Worm (Caenorhabditis elegans) whole organism, young adult: ENCODE measurements around the gene nlp-1.

Source experiments
- F23B12.7 ChIP-seq: sonication (generic microtip); optimal IDR thresholded peaks from 2 replicates; lab custom pipeline; 2017; ENCODE audit warnings: missing genetic modification characterization, mild to moderate bottlenecking, missing compliant biosample characterization, antibody characterized with exemption, moderate library complexity; ENCODE audit not compliant: insufficient read depth
- F52B5.7 ChIP-seq: sonication (generic microtip); optimal IDR thresholded peaks from 2 replicates; lab custom pipeline; 2016; ENCODE audit warnings: mild to moderate bottlenecking, missing genetic modification characterization, missing compliant biosample characterization
- K12H6.12 ChIP-seq: fragments of 200-800 bp; sonication (Bioruptor generic); optimal IDR thresholded peaks from 2 replicates; lab custom pipeline; 2018; ENCODE audit warnings: mild to moderate bottlenecking, missing genetic modification characterization, missing compliant biosample characterization
- attf-3 ChIP-seq: fragments of 200-800 bp; sonication (Bioruptor generic); conservative IDR thresholded peaks from 2 replicates; pipeline ENCODE4 v1.3.6; 2022; ENCODE audit warnings: missing genetic modification reagents, missing genetic modification characterization, missing compliant biosample characterization
- bed-1 ChIP-seq: fragments of 200-800 bp; sonication (Bioruptor generic); IDR thresholded peaks from 2 replicates; pipeline ENCODE4 v1.3.6; 2022; ENCODE audit warnings: missing genetic modification reagents, missing genetic modification characterization, missing compliant biosample characterization
- cebp-1 ChIP-seq, 2 experiments: fragments of 200-800 bp in 1 of 2; sonication (Bioruptor generic) in 1 of 2; sonication (generic microtip) in 1 of 2; IDR thresholded peaks in 1 of 2; optimal IDR thresholded peaks in 1 of 2; 2 replicates each; pipeline versions ENCODE4 v1.3.6 to Lab custom; 2017 to 2022; ENCODE audit warnings: missing compliant biosample characterization in 2 of 2, missing genetic modification characterization in 2 of 2, mild to moderate bottlenecking in 1 of 2, missing genetic modification reagents in 1 of 2, moderate library complexity in 1 of 2
- ceh-100 ChIP-seq: fragments of 200-800 bp; sonication (Bioruptor generic); IDR thresholded peaks from 2 replicates; pipeline ENCODE4 v1.3.6; 2022; ENCODE audit warnings: missing genetic modification reagents, missing genetic modification characterization, missing compliant biosample characterization
- ceh-58 ChIP-seq: fragments of 200-800 bp; sonication (Bioruptor generic); IDR thresholded peaks from 2 replicates; pipeline ENCODE4 v1.3.6; 2022; ENCODE audit warnings: missing genetic modification characterization, missing compliant biosample characterization
- chd-7 ChIP-seq: sonication (generic microtip); optimal IDR thresholded peaks from 2 replicates; lab custom pipeline; 2016; ENCODE audit warnings: mild to moderate bottlenecking, missing genetic modification characterization, moderate library complexity, missing compliant biosample characterization
- die-1 ChIP-seq: sonication (generic microtip); optimal IDR thresholded peaks from 2 replicates; lab custom pipeline; 2016; ENCODE audit warnings: missing genotype, mild to moderate bottlenecking, missing genetic modification characterization, missing compliant biosample characterization
- dpff-1 ChIP-seq: sonication (generic microtip); optimal IDR thresholded peaks from 2 replicates; lab custom pipeline; 2017; ENCODE audit warnings: mild to moderate bottlenecking, missing genetic modification characterization, missing compliant biosample characterization
- dpl-1 ChIP-seq: fragments of 150-350 bp; optimal IDR thresholded peaks from 2 replicates; lab custom pipeline; 2014; ENCODE audit warnings: missing biosample characterization, missing genetic modification reagents, missing genetic modification characterization
- egl-18 ChIP-seq: fragments of 200-800 bp; sonication (Bioruptor generic); IDR thresholded peaks from 2 replicates; pipeline ENCODE4 v1.3.6; 2022; ENCODE audit warnings: missing genetic modification reagents, missing genetic modification characterization, missing compliant biosample characterization
- egrh-3 ChIP-seq: fragments of 200-800 bp; sonication (Bioruptor generic); IDR thresholded peaks from 2 replicates; pipeline ENCODE4 v1.3.6; 2022; ENCODE audit warnings: missing genetic modification reagents, missing genetic modification characterization, missing compliant biosample characterization
- fkh-3 ChIP-seq: sonication (generic microtip); optimal IDR thresholded peaks from 2 replicates; lab custom pipeline; 2016; ENCODE audit warnings: mild to moderate bottlenecking, missing genetic modification characterization, missing compliant biosample characterization
- gei-17 ChIP-seq: fragments of 200-800 bp; sonication (Bioruptor generic); optimal IDR thresholded peaks from 2 replicates; lab custom pipeline; 2018; ENCODE audit warnings: mild to moderate bottlenecking, missing genetic modification characterization, missing compliant biosample characterization
- him-1 ChIP-seq: sonication (generic microtip); optimal IDR thresholded peaks from 2 replicates; lab custom pipeline; 2016; ENCODE audit warnings: missing genotype, missing genetic modification reagents, missing genetic modification characterization, missing compliant biosample characterization
- hmg-1.2 ChIP-seq: fragments of 200-800 bp; sonication (Bioruptor generic); IDR thresholded peaks from 2 replicates; pipeline ENCODE4 v1.3.6; 2022; ENCODE audit warnings: missing genetic modification reagents, missing genetic modification characterization, missing compliant biosample characterization
- lin-40 ChIP-seq: sonication (generic microtip); optimal IDR thresholded peaks from 2 replicates; lab custom pipeline; 2016; ENCODE audit warnings: missing genetic modification characterization, mild to moderate bottlenecking, missing compliant biosample characterization, missing genotype, missing genetic modification reagents
- lin-54 ChIP-seq: fragments of 200-800 bp; sonication (Bioruptor generic); optimal IDR thresholded peaks from 2 replicates; lab custom pipeline; 2018; ENCODE audit warnings: mild to moderate bottlenecking, missing genetic modification characterization, missing compliant biosample characterization
- madf-10 ChIP-seq: sonication (generic microtip); optimal IDR thresholded peaks from 2 replicates; lab custom pipeline; 2016; ENCODE audit warnings: mild to moderate bottlenecking, missing genetic modification characterization, missing compliant biosample characterization
- madf-3 ChIP-seq: fragments of 200-800 bp; sonication (Bioruptor generic); IDR thresholded peaks from 2 replicates; pipeline ENCODE4 v1.3.6; 2022; ENCODE audit warnings: missing genetic modification reagents, missing genetic modification characterization, missing compliant biosample characterization
- madf-8 ChIP-seq: fragments of 200-800 bp; sonication (Bioruptor generic); conservative IDR thresholded peaks from 2 replicates; pipeline ENCODE4 v1.3.6; 2022; ENCODE audit warnings: missing genetic modification reagents, missing genetic modification characterization, missing compliant biosample characterization
- mxl-1 ChIP-seq: sonication (generic microtip); optimal IDR thresholded peaks from 2 replicates; lab custom pipeline; 2016; ENCODE audit warnings: missing genetic modification characterization, missing compliant biosample characterization
- nfya-2 ChIP-seq: fragments of 200-800 bp; sonication (Bioruptor generic); IDR thresholded peaks from 2 replicates; pipeline ENCODE4 v1.3.6; 2022; ENCODE audit warnings: missing genetic modification reagents, missing genetic modification characterization, missing compliant biosample characterization
- nfyb-1 ChIP-seq: fragments of 200-800 bp; sonication (Bioruptor generic); IDR thresholded peaks from 2 replicates; pipeline ENCODE4 v1.3.6; 2022; ENCODE audit warnings: missing genetic modification reagents, missing genetic modification characterization, missing compliant biosample characterization
- pbrm-1 ChIP-seq: fragments of 200-800 bp; sonication (Bioruptor generic); IDR thresholded peaks from 2 replicates; pipeline ENCODE4 v1.3.6; 2022; ENCODE audit warnings: missing genetic modification reagents, missing genetic modification characterization, missing compliant biosample characterization
- sptf-2 ChIP-seq: fragments of 200-800 bp; sonication (Bioruptor generic); optimal IDR thresholded peaks from 2 replicates; lab custom pipeline; 2018; ENCODE audit warnings: mild to moderate bottlenecking, missing genetic modification characterization, missing compliant biosample characterization
- zfh-2 ChIP-seq: fragments of 200-800 bp; sonication (Bioruptor generic); conservative IDR thresholded peaks from 2 replicates; pipeline ENCODE4 v1.3.6; 2022; ENCODE audit warnings: missing genetic modification reagents, missing genetic modification characterization, missing compliant biosample characterization
- zim-3 ChIP-seq: sonication (generic microtip); optimal IDR thresholded peaks from 2 replicates; lab custom pipeline; 2017; ENCODE audit warnings: mild to moderate bottlenecking, missing genetic modification characterization, moderate library complexity, missing compliant biosample characterization

Gene nlp-1

DNA sequence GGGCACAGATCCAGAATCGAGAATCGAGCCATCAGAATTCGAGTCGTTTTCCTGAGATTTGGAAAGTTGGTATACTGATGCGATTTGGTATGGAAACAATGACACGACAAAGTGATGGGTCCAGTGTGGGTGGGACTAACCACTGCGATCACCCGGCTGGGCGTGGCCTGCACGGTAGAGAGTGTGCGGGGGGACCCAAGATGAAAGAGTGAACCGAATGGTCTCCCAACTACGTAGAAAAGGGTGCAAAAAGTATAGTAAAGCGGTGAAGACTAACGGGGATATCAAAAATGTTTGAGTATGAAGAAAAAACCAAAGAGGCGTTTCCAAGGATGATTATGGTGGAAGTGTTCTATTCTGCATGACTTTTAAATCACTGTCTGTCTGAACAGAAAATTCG is 14.8 kb downstream of the nlp-1 start, which contains the start of gene fkh-2:
Gene fkh-2 (minus strand): TSS at position 101 of the 400 bp plus-strand sequence.
- TF ChIP-seq chd-7 (tag; lab: Kevin White, UChicago) = no peak
- no peak for TF ChIP-seq him-1 (tag; lab: Kevin White, UChicago)
- TF ChIP-seq gei-17 (GFP tag; lab: Kevin White, UChicago) = no peak
- no peak for TF ChIP-seq dpff-1
- TF ChIP-seq egl-18 (GFP tag; lab: Robert Waterston, UW) = no peak
- TF ChIP-seq madf-3 (GFP tag; lab: Robert Waterston, UW) = no peak
- no peak for TF ChIP-seq zim-3 (tag; lab: Kevin White, UChicago)
- no peak for TF ChIP-seq zfh-2 (GFP tag; lab: Robert Waterston, UW)
- TF ChIP-seq F52B5.7 (tag; lab: Kevin White, UChicago) = no peak
- TF ChIP-seq die-1 = no peak
- TF ChIP-seq mxl-1 (tag; lab: Kevin White, UChicago) = no peak
- TF ChIP-seq attf-3 (GFP tag; lab: Robert Waterston, UW) = no peak
- no peak for TF ChIP-seq dpl-1
- no peak for TF ChIP-seq K12H6.12 (tag; lab: Kevin White, UChicago)
- no peak for TF ChIP-seq madf-8 (GFP tag; lab: Robert Waterston, UW)
- no peak for TF ChIP-seq cebp-1 (GFP tag; IDR thresholded peaks at IDR 0.05; lab: Robert Waterston, UW)
- no peak for TF ChIP-seq cebp-1 (tag; optimal IDR thresholded peaks at IDR 0.05; lab: Kevin White, UChicago)
- TF ChIP-seq lin-54 (GFP tag; lab: Kevin White, UChicago) = no peak
- TF ChIP-seq, all 124 proteins: peak for 0

DNA sequence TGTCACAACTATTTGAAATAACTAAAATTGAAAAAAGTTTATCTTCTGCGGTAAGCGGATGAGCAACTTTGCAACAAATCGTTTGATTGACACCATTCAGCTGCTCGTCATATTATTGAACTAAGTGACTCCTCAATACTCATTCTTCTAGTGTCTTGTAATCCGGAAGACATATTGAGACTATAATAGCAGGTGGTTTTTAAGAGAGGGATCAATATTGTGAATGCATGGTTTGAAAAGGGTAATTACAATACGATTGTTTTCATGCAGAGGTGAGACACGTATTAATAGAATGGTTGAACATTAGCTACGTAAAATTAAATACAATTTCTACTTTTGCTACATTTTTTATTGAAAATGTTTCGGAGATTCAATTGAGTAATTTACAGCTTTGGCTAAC is 15.8 kb downstream of the nlp-1 start:
- no peak for TF ChIP-seq nfyb-1 (GFP tag; lab: Robert Waterston, UW)
- no peak for TF ChIP-seq pbrm-1 (GFP tag; lab: Robert Waterston, UW)
- TF ChIP-seq F23B12.7 (tag; lab: Kevin White, UChicago) = no peak
- TF ChIP-seq, all 124 proteins: peak for 0

DNA sequence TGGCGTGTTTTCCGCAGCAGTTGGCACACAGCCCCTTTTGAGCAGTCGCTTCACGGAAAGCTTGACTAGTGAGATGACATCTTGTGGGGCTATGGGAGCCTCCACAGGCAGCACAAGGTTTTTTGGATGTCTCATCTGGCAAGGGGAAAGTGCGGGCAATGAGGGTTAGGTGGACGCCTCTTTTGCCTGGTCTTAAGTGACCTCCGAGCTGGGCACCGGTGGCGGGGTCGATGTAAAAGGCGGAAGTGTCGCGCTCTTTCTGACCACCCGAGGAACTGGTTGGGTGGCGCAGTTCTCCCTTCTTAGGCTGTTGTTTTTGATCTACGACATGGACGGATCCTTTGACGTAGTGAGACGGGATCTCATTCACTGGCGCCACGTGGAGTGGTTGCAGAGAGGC is 24.0 kb downstream of the nlp-1 start:
- TF ChIP-seq egrh-3 = no peak
- no peak for TF ChIP-seq ceh-100 (GFP tag; lab: Robert Waterston, UW)
- TF ChIP-seq zfh-2 (GFP tag; lab: Robert Waterston, UW) = peak; percentile 67
- TF ChIP-seq madf-10 = no peak

DNA sequence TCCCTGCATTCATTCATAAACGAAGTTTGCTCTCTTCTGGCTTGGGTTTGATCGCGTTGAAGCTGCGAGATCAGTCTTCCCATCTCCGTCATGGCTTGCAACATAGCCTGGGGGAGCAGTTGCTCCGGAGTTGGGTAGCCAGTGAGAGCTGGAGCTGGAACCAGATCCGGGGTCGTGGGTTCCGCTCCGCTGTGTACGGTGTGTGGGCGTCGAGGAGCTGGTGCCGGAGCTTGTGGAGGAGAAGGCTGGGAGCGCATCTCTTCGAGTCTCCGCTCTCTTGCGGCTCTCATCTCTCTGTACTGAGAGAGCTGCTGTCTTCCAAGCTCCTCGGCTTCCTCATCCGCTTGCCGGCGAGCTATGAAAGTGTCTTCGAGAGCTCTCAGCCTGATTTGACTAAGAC is 25.1 kb downstream of the nlp-1 start:
- peak; percentile 82 for TF ChIP-seq egrh-3
- TF ChIP-seq zfh-2 (GFP tag; lab: Robert Waterston, UW) = peak; percentile 69; the same call in 1 of the 2 replicates
- no peak for TF ChIP-seq lin-40 (tag; lab: Kevin White, UChicago)
- TF ChIP-seq hmg-1.2 (GFP tag; lab: Robert Waterston, UW) = no peak
- 0 out of 2 replicates have a peak, but pooled peaks have one; percentile 8 for TF ChIP-seq nfyb-1 (GFP tag; lab: Robert Waterston, UW)
- peak; percentile 15 for TF ChIP-seq fkh-3 (tag; lab: Kevin White, UChicago)
- TF ChIP-seq sptf-2 = no peak
- no peak for TF ChIP-seq ceh-58 (GFP tag; lab: Robert Waterston, UW)

DNA sequence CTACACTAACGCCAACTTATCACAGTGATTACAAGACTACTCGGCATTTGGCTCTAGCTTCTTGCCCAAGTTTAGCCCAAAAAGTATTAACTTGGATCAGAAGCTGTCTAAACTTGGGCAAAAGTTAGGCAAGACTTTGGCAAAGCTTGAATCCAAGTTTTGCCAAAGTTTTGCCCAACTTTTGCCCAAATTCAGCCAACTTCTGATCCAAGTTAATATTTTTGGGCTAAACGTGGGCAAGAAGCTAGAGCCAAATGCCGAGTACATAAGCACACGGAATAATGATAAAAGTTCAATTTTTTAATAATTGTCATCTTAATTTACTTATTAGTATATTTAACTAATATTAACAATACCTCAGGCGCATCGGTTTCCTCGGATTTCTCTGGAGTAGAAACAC is 27.7 kb downstream of the nlp-1 start:
- TF ChIP-seq bed-1 (GFP tag; lab: Robert Waterston, UW) (0 out of 2 replicates have a peak, but pooled peaks have one; percentile 56), nfya-2 (GFP tag; lab: Robert Waterston, UW) (peak; percentile 58; the same call in 1 of the 2 replicates)
- TF ChIP-seq, all 124 proteins: peak for 2; not testable (repeated sequence) for 122
